Fruit fly (Drosophila melanogaster) whole organism, pupa: ENCODE measurements around the gene CG45488.
A peak's percentile ranks its signal among the peaks of the same experiment; 100 is the strongest.
"Not testable (repeated sequence)": the region's sequence is repeated elsewhere in the genome, so short reads cannot be mapped to it uniquely, and the experiment has no call there.

Experiments used
- CG10348 ChIP-seq: fragments of 200-800 bp; sonication (Bioruptor generic); IDR thresholded peaks from 2 replicates; pipeline ENCODE4 v1.3.6; 2022; ENCODE audit warnings: missing biosample characterization, missing genetic modification characterization
- CG12605 ChIP-seq: fragments of 200-800 bp; sonication (Bioruptor generic); IDR thresholded peaks from 2 replicates; pipeline ENCODE4 v1.3.6; 2022; ENCODE audit warnings: missing biosample characterization, missing genetic modification characterization
- CG13204 ChIP-seq: fragments of 200-800 bp; sonication (Bioruptor generic); optimal IDR thresholded peaks from 2 replicates; lab custom pipeline; 2018; ENCODE audit warnings: missing biosample characterization, mild to moderate bottlenecking, missing genetic modification characterization, moderate library complexity
- CG14655 ChIP-seq: fragments of 200-800 bp; sonication (Bioruptor generic); optimal IDR thresholded peaks from 3 replicates; lab custom pipeline; 2017; ENCODE audit warnings: mild to moderate bottlenecking, missing biosample characterization, missing genetic modification reagents, missing genetic modification characterization
- CG15710 ChIP-seq: fragments of 200-800 bp; sonication (Bioruptor generic); optimal IDR thresholded peaks from 2 replicates; lab custom pipeline; 2018; ENCODE audit warnings: missing biosample characterization, mild to moderate bottlenecking, missing genetic modification characterization, moderate library complexity
- CG17806 ChIP-seq: fragments of 200-800 bp; sonication (Bioruptor generic); optimal IDR thresholded peaks from 2 replicates; lab custom pipeline; 2018; ENCODE audit warnings: missing biosample characterization, mild to moderate bottlenecking, missing genetic modification characterization, moderate library complexity
- CG32121 ChIP-seq: fragments of 200-800 bp; sonication (Bioruptor generic); IDR thresholded peaks from 2 replicates; pipeline ENCODE4 v1.3.6; 2022; ENCODE audit warnings: missing biosample characterization, missing genetic modification characterization
- CG34367 ChIP-seq: fragments of 200-800 bp; sonication (Bioruptor generic); optimal IDR thresholded peaks from 2 replicates; lab custom pipeline; 2018; ENCODE audit warnings: missing biosample characterization, mild to moderate bottlenecking, missing genetic modification characterization
- CG4496 ChIP-seq: fragments of 200-800 bp; sonication (Bioruptor generic); IDR thresholded peaks from 3 replicates; pipeline ENCODE4 v1.3.6; 2022; ENCODE audit warnings: missing biosample characterization, missing genetic modification characterization
- CG8159 ChIP-seq: fragments of 200-800 bp; sonication (Bioruptor generic); optimal IDR thresholded peaks from 3 replicates; lab custom pipeline; 2018; ENCODE audit warnings: missing biosample characterization, mild to moderate bottlenecking, missing genetic modification characterization, moderate library complexity
- CG8301 ChIP-seq: fragments of 200-800 bp; sonication (Bioruptor generic); optimal IDR thresholded peaks from 2 replicates; lab custom pipeline; 2018; ENCODE audit warnings: missing biosample characterization, mild to moderate bottlenecking, missing genetic modification characterization
- CG9948 ChIP-seq: fragments of 200-800 bp; sonication (Bioruptor generic); optimal IDR thresholded peaks from 2 replicates; lab custom pipeline; 2018; ENCODE audit warnings: missing biosample characterization, mild to moderate bottlenecking, missing genetic modification characterization, moderate library complexity
- D1 ChIP-seq: fragments of 200-800 bp; sonication (Bioruptor generic); optimal IDR thresholded peaks from 2 replicates; lab custom pipeline; 2018; ENCODE audit warnings: missing biosample characterization, mild to moderate bottlenecking, missing genetic modification characterization, moderate library complexity
- EcR ChIP-seq: fragments of 200-800 bp; sonication (Bioruptor generic); optimal IDR thresholded peaks from 3 replicates; lab custom pipeline; 2019; ENCODE audit warnings: missing biosample characterization, missing genetic modification characterization, mild to moderate bottlenecking, moderate library complexity, missing genetic modification reagents
- Ets98B ChIP-seq: fragments of 200-800 bp; sonication (Bioruptor generic); IDR thresholded peaks from 2 replicates; pipeline ENCODE4 v1.3.6; 2022; ENCODE audit warnings: missing biosample characterization, missing genetic modification characterization
- Pif1A ChIP-seq: fragments of 200-800 bp; sonication (Bioruptor generic); optimal IDR thresholded peaks from 3 replicates; lab custom pipeline; 2016; ENCODE audit warnings: missing biosample characterization, missing genetic modification characterization
- Pif1B ChIP-seq: fragments of 200-800 bp; sonication (Bioruptor generic); optimal IDR thresholded peaks from 3 replicates; lab custom pipeline; 2016; ENCODE audit warnings: missing biosample characterization, missing genetic modification characterization
- Snoo ChIP-seq: fragments of 200-800 bp; sonication (Bioruptor generic); optimal IDR thresholded peaks from 3 replicates; lab custom pipeline; 2017; ENCODE audit warnings: missing biosample characterization, mild to moderate bottlenecking, missing genetic modification characterization, inconsistent platforms
- fd96Ca ChIP-seq: fragments of 200-800 bp; sonication (Bioruptor generic); IDR thresholded peaks from 3 replicates; pipeline ENCODE4 v1.3.6; 2022; ENCODE audit warnings: missing biosample characterization, missing genetic modification characterization
- gl ChIP-seq: fragments of 200-800 bp; sonication (Bioruptor generic); optimal IDR thresholded peaks from 2 replicates; lab custom pipeline; 2018; ENCODE audit warnings: missing biosample characterization, mild to moderate bottlenecking, missing genetic modification characterization
- rn ChIP-seq: fragments of 200-800 bp; sonication (Bioruptor generic); IDR thresholded peaks from 2 replicates; pipeline ENCODE4 v1.3.6; 2022; ENCODE audit warnings: missing biosample characterization, missing genetic modification characterization

CG45488 gene

DNA sequence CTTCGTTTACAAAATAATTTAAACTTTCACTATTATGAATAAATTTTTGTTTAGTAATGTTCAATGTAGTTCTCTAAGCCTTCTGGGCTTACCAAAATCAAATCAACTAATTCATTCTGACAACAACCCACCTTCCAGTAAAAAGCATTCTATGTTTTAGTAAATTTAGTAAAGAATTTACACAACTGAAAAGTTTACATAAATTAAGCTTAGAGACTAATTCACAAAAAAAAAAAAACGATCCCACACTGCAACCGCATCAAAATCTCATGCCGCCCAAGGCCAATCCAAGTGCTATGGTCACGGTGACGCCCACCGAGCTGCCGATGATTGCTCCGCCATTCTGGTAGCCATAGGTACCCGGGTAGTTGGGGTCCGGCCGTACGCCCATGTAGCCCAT lies at the start of gene CG45488:
CG45488 (minus strand) TSS at position 101 of the 400 bp plus-strand sequence.
- not testable (repeated sequence) for TF ChIP-seq CG8301 (tag; lab: Kevin White, UChicago); gl; CG8159 (tag; lab: Kevin White, UChicago)

DNA sequence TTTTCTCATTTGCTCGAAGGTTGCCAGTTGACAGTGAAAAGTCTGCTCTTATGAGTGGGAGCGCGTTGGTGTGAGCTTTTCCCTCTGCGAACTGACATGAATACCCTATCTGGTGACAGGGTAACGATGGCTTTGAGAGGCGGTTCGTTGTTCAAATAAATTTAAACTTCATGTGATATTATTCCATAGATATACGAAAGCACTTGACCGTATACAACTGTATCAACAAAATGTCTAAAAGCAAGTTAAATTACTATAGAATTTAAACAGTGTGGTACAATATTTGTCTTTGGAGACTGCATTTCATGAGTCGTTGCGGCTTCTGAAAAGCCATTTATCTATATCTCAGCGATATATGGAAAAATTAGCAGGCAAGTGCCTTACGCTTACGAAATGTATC lies 44.0 kb upstream of the CG45488 start:
- TF ChIP-seq CG9948 (tag; lab: Kevin White, UChicago): peak; percentile 34
- TF ChIP-seq CG17806 (tag; lab: Kevin White, UChicago): peak; percentile 27
- TF ChIP-seq EcR (GFP tag; lab: Kevin White, UChicago): peak; percentile 32
- TF ChIP-seq CG4496: no peak; the same call in 2 of the 3 replicates
- no peak for TF ChIP-seq D1
- peak; percentile 18 for TF ChIP-seq Snoo (tag; lab: Kevin White, UChicago)
- peak; percentile 2 for TF ChIP-seq CG14655
- TF ChIP-seq CG13204 (GFP tag; lab: Kevin White, UChicago): no peak
- TF ChIP-seq Pif1B (GFP tag; lab: Kevin White, UChicago): no peak
- peak; percentile 37 for TF ChIP-seq CG8159 (tag; lab: Kevin White, UChicago)
- no peak for TF ChIP-seq CG8301 (tag; lab: Kevin White, UChicago)
- no peak for TF ChIP-seq rn (GFP tag; lab: Robert Waterston, UW)
- TF ChIP-seq CG10348: no peak
- no peak for TF ChIP-seq CG12605 (GFP tag; lab: Robert Waterston, UW)
- peak; percentile 48 for TF ChIP-seq CG15710 (tag; lab: Kevin White, UChicago)

DNA sequence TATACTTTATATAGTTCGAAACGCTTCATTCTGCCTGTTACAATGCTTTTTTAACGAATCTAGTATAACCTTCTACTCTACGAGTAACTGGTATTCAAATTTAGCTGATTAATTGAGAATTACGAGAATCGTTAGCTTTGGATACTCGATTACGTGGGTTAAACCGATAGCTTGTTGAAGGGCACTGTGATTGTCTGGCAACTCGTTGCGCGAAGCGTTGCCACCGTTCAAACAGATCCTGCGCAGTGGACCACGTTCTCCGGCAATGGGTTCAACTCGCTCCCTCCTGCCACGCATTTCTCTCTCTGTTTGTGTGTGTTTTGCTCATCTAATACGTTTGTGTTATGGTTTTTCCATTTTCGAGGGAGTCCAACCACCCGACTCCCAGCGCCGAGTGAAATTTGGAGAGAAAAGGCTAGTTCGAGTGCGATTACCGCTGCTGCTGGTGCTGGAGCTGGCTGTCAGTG lies 40.7 kb upstream of the CG45488 start, which contains the start of gene Nep3:
Nep3 (plus strand) TSS at position 417 of the 467 bp plus-strand sequence.
- TF ChIP-seq D1 (no peak), CG15710 (tag; lab: Kevin White, UChicago) (no peak), EcR (GFP tag; lab: Kevin White, UChicago) (no peak), CG32121 (no peak), fd96Ca (GFP tag; lab: Robert Waterston, UW) (no peak), CG34367 (no peak), rn (GFP tag; lab: Robert Waterston, UW) (no peak), Ets98B (GFP tag; lab: Robert Waterston, UW) (no peak), Pif1B (GFP tag; lab: Kevin White, UChicago) (no peak), CG8159 (tag; lab: Kevin White, UChicago) (no peak), CG8301 (tag; lab: Kevin White, UChicago) (no peak), CG4496 (no peak), CG9948 (tag; lab: Kevin White, UChicago) (no peak), CG10348 (no peak), gl (no peak), CG13204 (GFP tag; lab: Kevin White, UChicago) (no peak), CG17806 (tag; lab: Kevin White, UChicago) (no peak)
- TF ChIP-seq, all 21 proteins: peak for 0

DNA sequence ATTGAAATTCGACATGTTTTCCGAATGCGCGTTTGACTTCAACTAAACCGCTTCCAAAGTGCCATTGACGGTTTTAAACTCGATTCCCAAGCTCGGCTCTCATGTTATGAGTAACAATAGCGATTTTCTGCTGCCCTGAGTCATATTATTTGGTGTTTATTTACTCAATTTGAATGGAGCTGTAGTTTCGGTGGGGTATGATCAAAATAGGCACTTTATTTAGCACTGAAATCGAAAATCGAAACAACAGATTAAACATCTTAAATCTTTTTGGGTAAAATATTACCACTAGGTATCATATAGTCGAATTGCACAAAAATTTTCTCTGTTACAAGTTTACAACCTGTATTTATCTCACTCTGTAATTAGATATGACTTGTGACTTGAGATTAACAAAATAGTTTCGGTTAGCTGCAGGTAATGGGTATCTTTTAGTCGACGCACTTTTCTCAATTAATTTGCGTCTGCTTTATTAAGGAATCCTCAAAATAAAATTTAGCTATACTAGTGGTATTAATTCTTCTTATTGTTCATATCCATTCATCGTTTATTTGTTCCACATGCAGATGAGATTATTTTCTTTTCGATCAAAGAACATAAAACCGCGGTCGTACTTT lies 39.2 kb upstream of the CG45488 start, which contains the start of gene CG12655:
CG12655 (minus strand) TSS at position 51 of the 617 bp plus-strand sequence.
- no peak for TF ChIP-seq CG14655
- no peak for TF ChIP-seq Pif1A (GFP tag; lab: Kevin White, UChicago)
- no peak for TF ChIP-seq CG34367
- TF ChIP-seq CG12605 (GFP tag; lab: Robert Waterston, UW): no peak
- no peak for TF ChIP-seq CG8159 (tag; lab: Kevin White, UChicago)
- no peak for TF ChIP-seq D1
- TF ChIP-seq Ets98B (GFP tag; lab: Robert Waterston, UW): no peak
- TF ChIP-seq CG32121: no peak
- TF ChIP-seq Pif1B (GFP tag; lab: Kevin White, UChicago): no peak
- TF ChIP-seq CG10348: no peak
- no peak for TF ChIP-seq CG17806 (tag; lab: Kevin White, UChicago)
- no peak for TF ChIP-seq CG13204 (GFP tag; lab: Kevin White, UChicago)
- no peak for TF ChIP-seq Snoo (tag; lab: Kevin White, UChicago)
- TF ChIP-seq EcR (GFP tag; lab: Kevin White, UChicago): no peak
- no peak for TF ChIP-seq CG4496
- no peak for TF ChIP-seq CG15710 (tag; lab: Kevin White, UChicago)
- no peak for TF ChIP-seq CG9948 (tag; lab: Kevin White, UChicago)

DNA sequence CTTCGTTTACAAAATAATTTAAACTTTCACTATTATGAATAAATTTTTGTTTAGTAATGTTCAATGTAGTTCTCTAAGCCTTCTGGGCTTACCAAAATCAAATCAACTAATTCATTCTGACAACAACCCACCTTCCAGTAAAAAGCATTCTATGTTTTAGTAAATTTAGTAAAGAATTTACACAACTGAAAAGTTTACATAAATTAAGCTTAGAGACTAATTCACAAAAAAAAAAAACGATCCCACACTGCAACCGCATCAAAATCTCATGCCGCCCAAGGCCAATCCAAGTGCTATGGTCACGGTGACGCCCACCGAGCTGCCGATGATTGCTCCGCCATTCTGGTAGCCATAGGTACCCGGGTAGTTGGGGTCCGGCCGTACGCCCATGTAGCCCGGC lies 38.0 kb upstream of the CG45488 start, which contains the start of gene CG43784:
CG43784 (minus strand) TSS at position 101 of the 400 bp plus-strand sequence.
- TF ChIP-seq CG14655; CG9948 (tag; lab: Kevin White, UChicago); CG34367: not testable (repeated sequence)

DNA sequence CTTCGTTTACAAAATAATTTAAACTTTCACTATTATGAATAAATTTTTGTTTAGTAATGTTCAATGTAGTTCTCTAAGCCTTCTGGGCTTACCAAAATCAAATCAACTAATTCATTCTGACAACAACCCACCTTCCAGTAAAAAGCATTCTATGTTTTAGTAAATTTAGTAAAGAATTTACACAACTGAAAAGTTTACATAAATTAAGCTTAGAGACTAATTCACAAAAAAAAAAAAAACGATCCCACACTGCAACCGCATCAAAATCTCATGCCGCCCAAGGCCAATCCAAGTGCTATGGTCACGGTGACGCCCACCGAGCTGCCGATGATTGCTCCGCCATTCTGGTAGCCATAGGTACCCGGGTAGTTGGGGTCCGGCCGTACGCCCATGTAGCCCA lies 33.3 kb upstream of the CG45488 start, which contains the start of gene CG45494:
CG45494 (minus strand) TSS at position 101 of the 400 bp plus-strand sequence.
- not testable (repeated sequence) for TF ChIP-seq Pif1B (GFP tag; lab: Kevin White, UChicago); gl; CG8159 (tag; lab: Kevin White, UChicago)
